Fruit fly (Drosophila melanogaster) whole organism, embryonic: ENCODE measurements around the gene CG10252.

ENCODE experiments used
- Adf1 ChIP-seq: fragments of 200-800 bp; sonication (Bioruptor generic); IDR thresholded peaks from 2 replicates; pipeline ENCODE4 v1.3.6; 2022; ENCODE audit warnings: missing biosample characterization, missing genetic modification characterization
- Antp ChIP-seq: fragments of 200-800 bp; sonication (Bioruptor generic); optimal IDR thresholded peaks from 3 replicates; lab custom pipeline; 2016; ENCODE audit warnings: missing biosample characterization, missing genetic modification characterization
- Blimp-1 ChIP-seq: fragments of 200-800 bp; sonication (Bioruptor generic); optimal IDR thresholded peaks from 3 replicates; lab custom pipeline; 2018; ENCODE audit warnings: missing biosample characterization, missing genetic modification characterization, mild to moderate bottlenecking, moderate library complexity, missing genetic modification reagents
- CG10267 ChIP-seq: fragments of 200-800 bp; sonication (Bioruptor generic); optimal IDR thresholded peaks from 2 replicates; lab custom pipeline; 2018; ENCODE audit warnings: missing biosample characterization, mild to moderate bottlenecking, missing genetic modification characterization, moderate library complexity
- CG12299 ChIP-seq: fragments of 200-800 bp; sonication (Bioruptor generic); optimal IDR thresholded peaks from 2 replicates; lab custom pipeline; 2018; ENCODE audit warnings: missing biosample characterization, mild to moderate bottlenecking, missing genetic modification characterization
- CG13296 ChIP-seq: fragments of 200-800 bp; sonication (Bioruptor generic); optimal IDR thresholded peaks from 3 replicates; lab custom pipeline; 2018; ENCODE audit warnings: missing biosample characterization, mild to moderate bottlenecking, missing genetic modification characterization
- CG13424 ChIP-seq: fragments of 200-800 bp; sonication (Bioruptor generic); optimal IDR thresholded peaks from 2 replicates; lab custom pipeline; 2019; ENCODE audit warnings: missing biosample characterization, mild to moderate bottlenecking, missing genetic modification characterization, moderate library complexity
- CG14050 ChIP-seq: fragments of 200-800 bp; sonication (Bioruptor generic); IDR thresholded peaks from 3 replicates; pipeline ENCODE4 v1.3.6; 2022; ENCODE audit warnings: missing biosample characterization, missing genetic modification characterization
- CG16815 ChIP-seq: fragments of 200-800 bp; sonication (Bioruptor generic); optimal IDR thresholded peaks from 3 replicates; lab custom pipeline; 2017; ENCODE audit warnings: missing biosample characterization, mild to moderate bottlenecking, missing genetic modification characterization
- CG1792 ChIP-seq: fragments of 200-800 bp; sonication (Bioruptor generic); optimal IDR thresholded peaks from 2 replicates; lab custom pipeline; 2016; ENCODE audit warnings: missing biosample characterization, missing genetic modification characterization
- CG1832 ChIP-seq: fragments of 200-800 bp; sonication (Bioruptor generic); optimal IDR thresholded peaks from 2 replicates; lab custom pipeline; 2017; ENCODE audit warnings: missing biosample characterization, mild to moderate bottlenecking, missing genetic modification characterization, inconsistent platforms
- CG18619 ChIP-seq: fragments of 200-800 bp; sonication (Bioruptor generic); optimal IDR thresholded peaks from 3 replicates; lab custom pipeline; 2017; ENCODE audit warnings: missing biosample characterization, mild to moderate bottlenecking, missing genetic modification characterization
- CG30020 ChIP-seq: fragments of 200-800 bp; optimal IDR thresholded peaks from 2 replicates; lab custom pipeline; 2019; ENCODE audit warnings: missing biosample characterization, mild to moderate bottlenecking, missing genetic modification characterization, moderate library complexity
- CG31224 ChIP-seq: fragments of 200-800 bp; sonication (Bioruptor generic); IDR thresholded peaks from 2 replicates; pipeline ENCODE4 v1.3.6; 2022; ENCODE audit warnings: missing biosample characterization, missing genetic modification characterization
- CG3281 ChIP-seq: fragments of 200-800 bp; sonication (Bioruptor generic); optimal IDR thresholded peaks from 3 replicates; lab custom pipeline; 2017; ENCODE audit warnings: missing biosample characterization, mild to moderate bottlenecking, missing genetic modification characterization
- CG6272 ChIP-seq: fragments of 200-800 bp; sonication (Bioruptor generic); IDR thresholded peaks from 2 replicates; pipeline ENCODE4 v1.3.6; 2022; ENCODE audit warnings: missing biosample characterization, missing genetic modification characterization
- CG7357 ChIP-seq: fragments of 200-800 bp; sonication (Bioruptor generic); IDR thresholded peaks from 3 replicates; pipeline ENCODE4 v1.3.6; 2022; ENCODE audit warnings: missing biosample characterization, missing genetic modification characterization
- CG7786 ChIP-seq: fragments of 200-800 bp; sonication (Bioruptor generic); optimal IDR thresholded peaks from 2 replicates; lab custom pipeline; 2016; ENCODE audit warnings: missing biosample characterization, missing genetic modification characterization
- CG8290 ChIP-seq, 3 experiments: fragments of 200-800 bp; sonication (Bioruptor generic); optimal IDR thresholded peaks; 2 replicates each; lab custom pipeline; 2016 to 2019; ENCODE audit warnings: missing biosample characterization in 3 of 3, missing genetic modification characterization in 3 of 3, mild to moderate bottlenecking in 2 of 3, moderate library complexity in 1 of 3
- CG8478 ChIP-seq: fragments of >200 bp; optimal IDR thresholded peaks from 2 replicates; lab custom pipeline; 2018
- CG8944 ChIP-seq: fragments of 200-800 bp; sonication (Bioruptor generic); optimal IDR thresholded peaks from 3 replicates; lab custom pipeline; 2016; ENCODE audit warnings: missing biosample characterization, missing genetic modification characterization
- CG9215 ChIP-seq: fragments of 200-800 bp; sonication (Bioruptor generic); IDR thresholded peaks from 2 replicates; pipeline ENCODE4 v1.3.6; 2022; ENCODE audit warnings: missing biosample characterization, missing genetic modification characterization
- Camta ChIP-seq: fragments of 200-800 bp; sonication (Bioruptor generic); optimal IDR thresholded peaks from 2 replicates; lab custom pipeline; 2016; ENCODE audit warnings: missing biosample characterization, missing genetic modification characterization
- Dbx ChIP-seq: fragments of 200-800 bp; sonication (Bioruptor generic); IDR thresholded peaks from 3 replicates; pipeline ENCODE4 v1.3.6; 2022; ENCODE audit warnings: missing biosample characterization, missing genetic modification characterization
- Eip74EF ChIP-seq, 2 experiments: fragments of 200-800 bp in 1 of 2; fragments of >200 bp in 1 of 2; sonication (Bioruptor generic) in 1 of 2; optimal IDR thresholded peaks; 2 replicates each; lab custom pipeline; 2017 to 2019; ENCODE audit warnings: missing biosample characterization in 2 of 2, missing genetic modification characterization in 2 of 2, mild to moderate bottlenecking in 1 of 2, moderate library complexity in 1 of 2
- Fer2 ChIP-seq: fragments of 200-800 bp; sonication (Bioruptor generic); optimal IDR thresholded peaks from 2 replicates; lab custom pipeline; 2018; ENCODE audit warnings: missing biosample characterization, mild to moderate bottlenecking, missing genetic modification characterization, moderate library complexity
- Hmx ChIP-seq: fragments of 200-800 bp; sonication (Bioruptor generic); optimal IDR thresholded peaks from 2 replicates; lab custom pipeline; 2016; ENCODE audit warnings: missing biosample characterization, missing genetic modification characterization
- Hr39 ChIP-seq: fragments of >200 bp; optimal IDR thresholded peaks from 2 replicates; lab custom pipeline; 2017
- Hr78 ChIP-seq, 2 experiments: fragments of 200-800 bp in 1 of 2; fragments of >200 bp in 1 of 2; sonication (Bioruptor generic) in 1 of 2; optimal IDR thresholded peaks; 2 replicates each; lab custom pipeline; 2017 to 2019; ENCODE audit warnings: missing biosample characterization in 2 of 2, missing genetic modification characterization in 2 of 2, mild to moderate bottlenecking in 1 of 2, moderate library complexity in 1 of 2
- Nf-YC ChIP-seq: fragments of 200-800 bp; optimal IDR thresholded peaks from 3 replicates; lab custom pipeline; 2019; ENCODE audit warnings: missing biosample characterization, mild to moderate bottlenecking, missing genetic modification characterization, moderate library complexity
- Oli ChIP-seq: fragments of 200-800 bp; sonication (Bioruptor generic); optimal IDR thresholded peaks from 2 replicates; lab custom pipeline; 2018; ENCODE audit warnings: missing biosample characterization, mild to moderate bottlenecking, missing genetic modification characterization, moderate library complexity
- Optix ChIP-seq: fragments of 200-800 bp; sonication (Bioruptor generic); IDR thresholded peaks from 3 replicates; pipeline ENCODE4 v1.3.6; 2022; ENCODE audit warnings: missing biosample characterization, missing genetic modification characterization
- Pdp1 ChIP-seq, 2 experiments: fragments of 200-800 bp; sonication (Bioruptor generic); optimal IDR thresholded peaks; 3 replicates each; lab custom pipeline; 2016; ENCODE audit warnings: missing biosample characterization in 2 of 2, missing genetic modification characterization in 2 of 2, mild to moderate bottlenecking in 1 of 2, moderate library complexity in 1 of 2
- Ravus ChIP-seq: fragments of 200-800 bp; sonication (Bioruptor generic); IDR thresholded peaks from 2 replicates; pipeline ENCODE4 v1.3.6; 2022; ENCODE audit warnings: missing biosample characterization, missing genetic modification characterization
- Side ChIP-seq: fragments of 200-800 bp; sonication (Bioruptor generic); optimal IDR thresholded peaks from 2 replicates; lab custom pipeline; 2016; ENCODE audit warnings: missing biosample characterization, missing genetic modification characterization
- Sox102F ChIP-seq: fragments of 200-800 bp; sonication (Bioruptor generic); optimal IDR thresholded peaks from 2 replicates; lab custom pipeline; 2018; ENCODE audit warnings: missing biosample characterization, mild to moderate bottlenecking, missing genetic modification characterization, moderate library complexity
- ac ChIP-seq: fragments of 200-800 bp; sonication (Bioruptor generic); optimal IDR thresholded peaks from 3 replicates; lab custom pipeline; 2017; ENCODE audit warnings: missing biosample characterization, mild to moderate bottlenecking, missing genetic modification characterization
- bigmax ChIP-seq: fragments of 200-800 bp; sonication (Bioruptor generic); optimal IDR thresholded peaks from 2 replicates; lab custom pipeline; 2018; ENCODE audit warnings: missing biosample characterization, mild to moderate bottlenecking, missing genetic modification characterization
- cad ChIP-seq: fragments of >200 bp; optimal IDR thresholded peaks from 2 replicates; lab custom pipeline; 2017; ENCODE audit warnings: missing biosample characterization, missing genetic modification characterization
- croc ChIP-seq: fragments of 200-800 bp; sonication (Bioruptor generic); conservative IDR thresholded peaks from 3 replicates; pipeline ENCODE4 v1.3.6; 2022; ENCODE audit warnings: missing biosample characterization, missing genetic modification characterization
- en ChIP-seq: fragments of 200-800 bp; sonication (Bioruptor generic); optimal IDR thresholded peaks from 2 replicates; lab custom pipeline; 2016; ENCODE audit warnings: missing biosample characterization, missing genetic modification characterization
- exex ChIP-seq: fragments of 200-800 bp; sonication (Bioruptor generic); optimal IDR thresholded peaks from 4 replicates; lab custom pipeline; 2018; ENCODE audit warnings: missing biosample characterization, mild to moderate bottlenecking, missing genetic modification characterization, moderate library complexity
- gsb-n ChIP-seq: fragments of 200-800 bp; sonication (Bioruptor generic); optimal IDR thresholded peaks from 3 replicates; lab custom pipeline; 2018; ENCODE audit warnings: missing biosample characterization, mild to moderate bottlenecking, missing genetic modification characterization
- jing ChIP-seq: fragments of 200-800 bp; sonication (Bioruptor generic); optimal IDR thresholded peaks from 2 replicates; lab custom pipeline; 2018; ENCODE audit warnings: missing biosample characterization, mild to moderate bottlenecking, missing genetic modification characterization
- knrl ChIP-seq: fragments of 200-800 bp; sonication (Bioruptor generic); IDR thresholded peaks from 3 replicates; pipeline ENCODE4 v1.3.6; 2022; ENCODE audit warnings: missing biosample characterization, missing genetic modification characterization; ENCODE audit not compliant: partially characterized antibody
- lab ChIP-seq: fragments of 200-800 bp; sonication (Bioruptor generic); optimal IDR thresholded peaks from 3 replicates; lab custom pipeline; 2017; ENCODE audit warnings: missing biosample characterization, missing genetic modification characterization, mild to moderate bottlenecking, moderate library complexity, missing genetic modification reagents
- stc ChIP-seq: fragments of 200-800 bp; sonication (Bioruptor generic); IDR thresholded peaks from 2 replicates; pipeline ENCODE4 v1.3.6; 2022; ENCODE audit warnings: missing biosample characterization, missing genetic modification characterization
- tna ChIP-seq: fragments of 200-800 bp; sonication (Bioruptor generic); IDR thresholded peaks from 2 replicates; pipeline ENCODE4 v1.3.6; 2022; ENCODE audit warnings: missing biosample characterization, missing genetic modification characterization; ENCODE audit not compliant: partially characterized antibody
- trem ChIP-seq: fragments of 200-800 bp; optimal IDR thresholded peaks from 3 replicates; lab custom pipeline; 2019; ENCODE audit warnings: missing biosample characterization, mild to moderate bottlenecking, missing genetic modification characterization, moderate library complexity
- ttk ChIP-seq: fragments of 200-800 bp; sonication (Bioruptor generic); IDR thresholded peaks from 2 replicates; pipeline ENCODE4 v2.1.2; 2022; ENCODE audit warnings: missing biosample characterization, missing genetic modification characterization
- twi ChIP-seq: fragments of 200-800 bp; optimal IDR thresholded peaks from 2 replicates; lab custom pipeline; 2019; ENCODE audit warnings: missing biosample characterization, mild to moderate bottlenecking, missing genetic modification characterization, moderate library complexity

CG10252 gene

DNA sequence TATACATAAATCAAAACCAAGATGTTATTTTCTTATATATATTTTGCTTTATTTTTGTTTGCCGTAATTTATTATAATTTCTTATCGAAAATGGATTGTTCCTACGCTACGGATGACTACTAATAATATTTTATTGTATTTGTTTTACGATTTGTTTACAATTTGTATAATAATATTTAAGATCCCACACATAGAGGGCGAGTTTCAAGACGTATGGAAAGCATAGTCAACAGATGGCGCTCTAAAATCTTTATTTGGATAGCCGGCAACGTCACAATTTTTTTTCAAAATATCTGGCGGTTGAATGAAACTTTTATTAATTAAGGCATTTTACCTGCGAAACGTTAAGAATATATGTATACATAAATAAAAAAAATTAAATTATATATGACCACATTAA, 25.9 kb upstream of the CG10252 start (continued):
- TF ChIP-seq CG7786 (GFP tag; lab: Kevin White, UChicago) (no peak), Camta (GFP tag; lab: Kevin White, UChicago) (no peak), Ravus (GFP tag; lab: Robert Waterston, UW) (no peak), exex (tag; lab: Kevin White, UChicago) (peak; percentile 41), Optix (GFP tag; lab: Robert Waterston, UW) (no peak), Fer2 (tag; lab: Kevin White, UChicago) (no peak), ttk (no peak), CG9215 (no peak), Pdp1 (GFP tag; optimal IDR thresholded peaks at IDR 0.05; lab: Kevin White, UChicago) (peak in 1 of 2 experiments; percentile 3), CG8290 (GFP tag; optimal IDR thresholded peaks at IDR 0.05; lab: Kevin White, UChicago) (peak; percentile 6), CG8290 (tag; optimal IDR thresholded peaks at IDR 0.05; lab: Kevin White, UChicago) (peak in 1 of 2 experiments; percentile 46), CG3281 (GFP tag; lab: Kevin White, UChicago) (peak; percentile 2), Blimp-1 (GFP tag; lab: Kevin White, UChicago) (no peak), CG1832 (no peak), CG7357 (GFP tag; lab: Robert Waterston, UW) (no peak), Hr39 (lab: Kevin White, UChicago) (no peak), croc (no peak), CG13424 (peak; percentile 33), CG6272 (GFP tag; lab: Robert Waterston, UW) (no peak), Sox102F (GFP tag; lab: Kevin White, UChicago) (peak; percentile 47), Side (GFP tag; lab: Kevin White, UChicago) (no peak), Antp (GFP tag; lab: Kevin White, UChicago) (no peak), CG31224 (no peak), cad (no peak), gsb-n (tag; lab: Kevin White, UChicago) (peak; percentile 7), jing (GFP tag; lab: Kevin White, UChicago) (no peak), knrl (no peak; the same call in 2 of the 3 replicates), CG30020 (tag; lab: Kevin White, UChicago) (no peak), Adf1 (no peak), Hmx (GFP tag; lab: Kevin White, UChicago) (no peak), tna (GFP tag; lab: Robert Waterston, UW) (no peak), CG8944 (GFP tag; lab: Kevin White, UChicago) (no peak), CG10267 (tag; lab: Kevin White, UChicago) (peak; percentile 42), Nf-YC (tag; lab: Kevin White, UChicago) (peak; percentile 54), lab (peak; percentile 10), twi (tag; lab: Kevin White, UChicago) (no peak), Hr78 (GFP tag; optimal IDR thresholded peaks at IDR 0.05; lab: Kevin White, UChicago) (no peak), CG13296 (peak; percentile 19), CG14050 (no peak), bigmax (no peak), Oli (no peak), CG1792 (GFP tag; lab: Kevin White, UChicago) (no peak), en (GFP tag; lab: Kevin White, UChicago) (no peak), Eip74EF (GFP tag; optimal IDR thresholded peaks at IDR 0.05; lab: Kevin White, UChicago) (no peak), CG18619 (GFP tag; lab: Kevin White, UChicago) (peak; percentile 2), CG12299 (tag; lab: Kevin White, UChicago) (no peak), CG8478 (lab: Kevin White, UChicago) (no peak), ac (no peak), Dbx (GFP tag; lab: Robert Waterston, UW) (no peak), stc (no peak), trem (peak; percentile 26), CG16815 (GFP tag; lab: Kevin White, UChicago) (no peak)
